Fruit fly (Drosophila melanogaster) whole organism, adult: ENCODE results near the gene Sas-4.

Source experiments
- CG11617 ChIP-seq: fragments of 200-800 bp; sonication (Bioruptor generic); optimal IDR thresholded peaks from 2 replicates; lab custom pipeline; 2017; ENCODE audit warnings: mild to moderate bottlenecking, missing biosample characterization, missing genetic modification reagents, missing genetic modification characterization
- CG12768 ChIP-seq: fragments of 200-800 bp; sonication (Bioruptor generic); optimal IDR thresholded peaks from 2 replicates; lab custom pipeline; 2017; ENCODE audit warnings: missing biosample characterization, missing genetic modification characterization, mild to moderate bottlenecking, moderate library complexity, missing genetic modification reagents
- CG14711 ChIP-seq: fragments of 200-800 bp; sonication (Bioruptor generic); optimal IDR thresholded peaks from 2 replicates; lab custom pipeline; 2018; ENCODE audit warnings: missing biosample characterization, mild to moderate bottlenecking, missing genetic modification characterization, moderate library complexity
- CG1620 ChIP-seq: fragments of 200-800 bp; sonication (Bioruptor generic); optimal IDR thresholded peaks from 2 replicates; lab custom pipeline; 2016; ENCODE audit warnings: missing biosample characterization, missing genetic modification characterization
- CG33017 ChIP-seq: fragments of 200-800 bp; sonication (Bioruptor generic); optimal IDR thresholded peaks from 2 replicates; lab custom pipeline; 2018; ENCODE audit warnings: missing biosample characterization, mild to moderate bottlenecking, missing genetic modification characterization, moderate library complexity
- CG5204 ChIP-seq: fragments of 200-800 bp; sonication (Bioruptor generic); optimal IDR thresholded peaks from 2 replicates; lab custom pipeline; 2016; ENCODE audit warnings: missing biosample characterization, missing genetic modification characterization
- CG7045 ChIP-seq: fragments of 200-800 bp; sonication (Bioruptor generic); optimal IDR thresholded peaks from 2 replicates; lab custom pipeline; 2017; ENCODE audit warnings: missing biosample characterization, mild to moderate bottlenecking, missing genetic modification characterization
- CG7101 ChIP-seq: fragments of 200-800 bp; sonication (Bioruptor generic); optimal IDR thresholded peaks from 2 replicates; lab custom pipeline; 2018; ENCODE audit warnings: missing biosample characterization, mild to moderate bottlenecking, missing genetic modification characterization, moderate library complexity
- Clk ChIP-seq: fragments of 200-800 bp; sonication (Bioruptor generic); optimal IDR thresholded peaks from 2 replicates; lab custom pipeline; 2017; ENCODE audit warnings: missing biosample characterization, missing genetic modification characterization
- Crg-1 ChIP-seq: fragments of 200-800 bp; sonication (Bioruptor generic); optimal IDR thresholded peaks from 2 replicates; lab custom pipeline; 2016; ENCODE audit warnings: missing biosample characterization, missing genetic modification characterization
- Hr96 ChIP-seq: fragments of 200-800 bp; sonication (Bioruptor generic); optimal IDR thresholded peaks from 2 replicates; lab custom pipeline; 2016; ENCODE audit warnings: missing biosample characterization, missing genetic modification characterization
- Mnt ChIP-seq: fragments of 200-800 bp; sonication (Bioruptor generic); optimal IDR thresholded peaks from 2 replicates; lab custom pipeline; 2016; ENCODE audit warnings: missing biosample characterization, mild to moderate bottlenecking, missing genetic modification characterization
- bab1 ChIP-seq: fragments of 200-800 bp; sonication (Bioruptor generic); optimal IDR thresholded peaks from 3 replicates; lab custom pipeline; 2019; ENCODE audit warnings: missing biosample characterization, mild to moderate bottlenecking, missing genetic modification characterization, moderate library complexity
- cic ChIP-seq: fragments of 200-800 bp; sonication (Bioruptor generic); optimal IDR thresholded peaks from 2 replicates; lab custom pipeline; 2017; ENCODE audit warnings: missing biosample characterization, mild to moderate bottlenecking, missing genetic modification characterization, moderate library complexity
- cnc ChIP-seq, 2 experiments: fragments of >200 bp; optimal IDR thresholded peaks; 2 replicates each; lab custom pipeline; 2017
- kay ChIP-seq: fragments of 200-800 bp; sonication (Bioruptor generic); peaks from one replicate; lab custom pipeline; 2016; ENCODE audit warnings: missing biosample characterization, missing genetic modification characterization, borderline replicate concordance
- ovo ChIP-seq: fragments of 200-800 bp; sonication (Bioruptor generic); optimal IDR thresholded peaks from 2 replicates; lab custom pipeline; 2016; ENCODE audit warnings: missing biosample characterization, missing genetic modification characterization
- pad ChIP-seq: fragments of 200-800 bp; sonication (Bioruptor generic); optimal IDR thresholded peaks from 3 replicates; lab custom pipeline; 2017; ENCODE audit warnings: missing biosample characterization, missing genetic modification characterization, mild to moderate bottlenecking, moderate library complexity, missing genetic modification reagents
- tj ChIP-seq: fragments of 200-800 bp; sonication (Bioruptor generic); optimal IDR thresholded peaks from 3 replicates; lab custom pipeline; 2017; ENCODE audit warnings: missing biosample characterization, mild to moderate bottlenecking, missing genetic modification characterization, moderate library complexity
- toe ChIP-seq: fragments of 200-800 bp; sonication (Bioruptor generic); optimal IDR thresholded peaks from 2 replicates; lab custom pipeline; 2016; ENCODE audit warnings: missing biosample characterization, missing genetic modification characterization

Gene Sas-4

DNA sequence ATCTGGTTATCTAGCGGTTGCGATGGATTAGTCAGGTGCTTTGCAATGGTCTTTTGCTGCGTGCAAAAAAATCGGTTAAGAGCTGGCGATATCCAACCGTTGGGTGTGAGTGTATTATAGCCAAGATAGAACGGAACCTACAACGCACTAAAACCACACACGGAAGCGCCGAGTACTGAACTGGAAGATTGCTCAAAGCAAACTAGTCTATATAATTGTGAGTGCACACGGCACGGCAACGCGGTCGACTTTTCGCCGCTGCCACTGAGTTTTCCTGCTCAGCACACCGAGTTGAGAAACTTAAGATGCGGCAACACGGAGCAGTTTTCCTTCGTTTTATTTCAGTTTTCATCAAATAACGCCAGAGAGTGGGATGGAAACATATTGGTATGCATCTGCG is 34.7 kb upstream of the Sas-4 start:
- TF ChIP-seq CG7045: no peak
- no peak for TF ChIP-seq cic (GFP tag; lab: Kevin White, UChicago)
- TF ChIP-seq kay (GFP tag; lab: Kevin White, UChicago): no peak

DNA sequence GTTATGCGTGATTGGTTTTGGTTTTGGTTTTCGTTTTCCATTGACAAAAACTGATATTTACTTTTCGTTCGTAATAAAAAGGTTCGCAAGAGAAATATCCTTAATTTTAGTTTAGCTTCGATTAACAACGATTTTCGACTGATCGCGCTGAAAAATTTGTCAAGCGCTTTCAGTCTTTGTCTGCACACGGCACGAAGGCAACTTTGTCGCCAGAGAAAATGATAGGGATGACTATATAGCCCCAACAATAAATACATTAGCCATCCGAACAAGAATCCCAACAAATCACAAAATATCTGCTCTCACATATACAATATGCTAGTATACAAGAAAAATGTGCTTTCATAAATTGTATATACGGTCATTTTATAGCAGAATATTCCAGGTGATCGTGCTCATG is 33.6 kb upstream of the Sas-4 start, which contains the start of gene Mlp84B:
Gene Mlp84B (minus strand): TSS at position 143 of the 400 bp plus-strand sequence.
- TF ChIP-seq CG1620 (GFP tag; lab: Kevin White, UChicago) (no peak), CG7045 (no peak), CG11617 (GFP tag; lab: Kevin White, UChicago) (no peak), tj (GFP tag; lab: Kevin White, UChicago) (no peak), Crg-1 (GFP tag; lab: Kevin White, UChicago) (no peak), toe (GFP tag; lab: Kevin White, UChicago) (no peak), CG33017 (tag; lab: Kevin White, UChicago) (no peak), bab1 (GFP tag; lab: Kevin White, UChicago) (no peak), Mnt (GFP tag; lab: Kevin White, UChicago) (no peak), CG5204 (no peak), cic (GFP tag; lab: Kevin White, UChicago) (no peak), cnc (optimal IDR thresholded peaks at IDR 0.05; lab: Kevin White, UChicago) (no peak)

DNA sequence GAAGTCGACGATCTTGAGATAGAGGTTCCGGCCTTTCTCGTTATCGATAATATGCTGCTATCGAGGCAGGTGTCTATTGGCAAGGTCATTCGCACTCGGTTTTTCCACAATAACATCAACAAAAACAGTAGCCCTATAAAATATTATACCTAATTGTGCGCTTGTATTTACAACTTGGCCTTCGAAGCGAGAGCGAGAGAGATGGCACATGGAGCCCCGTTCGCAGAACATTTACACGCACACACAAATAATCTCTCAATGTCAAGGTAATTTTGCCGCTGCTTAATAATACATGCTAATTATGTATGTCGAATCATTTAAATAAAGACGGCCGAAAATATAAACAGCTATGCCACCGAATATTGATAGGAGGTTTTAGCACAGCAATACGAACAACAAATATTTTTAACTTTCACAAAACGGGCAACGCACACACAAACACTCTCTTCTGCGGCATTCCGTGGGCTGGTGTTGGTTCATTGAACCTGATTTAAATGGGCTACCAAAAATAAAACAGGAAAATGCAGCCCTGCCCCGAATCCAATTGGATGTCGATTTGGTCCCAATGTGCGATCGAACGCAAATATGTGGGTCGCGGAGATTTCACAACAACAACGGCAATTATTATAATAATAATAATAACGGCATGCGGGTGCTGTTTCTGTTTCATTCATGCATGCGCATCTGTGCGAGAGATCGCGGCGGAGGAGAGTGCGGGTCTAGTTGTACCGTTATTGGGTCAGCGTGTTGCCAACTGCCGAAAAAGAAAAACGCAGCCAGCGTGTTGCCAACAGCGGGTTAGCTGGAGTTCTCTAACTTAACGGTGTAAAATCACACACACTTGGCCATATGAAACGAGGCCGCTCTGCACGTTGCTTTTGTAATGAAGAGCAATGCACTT is 28.7 kb upstream of the Sas-4 start:
- TF ChIP-seq pad (GFP tag; lab: Kevin White, UChicago): peak; percentile 99
- no peak for TF ChIP-seq CG1620 (GFP tag; lab: Kevin White, UChicago)
- TF ChIP-seq CG12768: no peak
- no peak for TF ChIP-seq CG7101 (tag; lab: Kevin White, UChicago)
- peak; percentile 4 for TF ChIP-seq tj (GFP tag; lab: Kevin White, UChicago)
- TF ChIP-seq Clk: no peak
- peak; percentile 96 for TF ChIP-seq ovo (GFP tag; lab: Kevin White, UChicago)
- TF ChIP-seq bab1 (GFP tag; lab: Kevin White, UChicago): no peak
- no peak for TF ChIP-seq cnc (optimal IDR thresholded peaks at IDR 0.05; lab: Kevin White, UChicago)

DNA sequence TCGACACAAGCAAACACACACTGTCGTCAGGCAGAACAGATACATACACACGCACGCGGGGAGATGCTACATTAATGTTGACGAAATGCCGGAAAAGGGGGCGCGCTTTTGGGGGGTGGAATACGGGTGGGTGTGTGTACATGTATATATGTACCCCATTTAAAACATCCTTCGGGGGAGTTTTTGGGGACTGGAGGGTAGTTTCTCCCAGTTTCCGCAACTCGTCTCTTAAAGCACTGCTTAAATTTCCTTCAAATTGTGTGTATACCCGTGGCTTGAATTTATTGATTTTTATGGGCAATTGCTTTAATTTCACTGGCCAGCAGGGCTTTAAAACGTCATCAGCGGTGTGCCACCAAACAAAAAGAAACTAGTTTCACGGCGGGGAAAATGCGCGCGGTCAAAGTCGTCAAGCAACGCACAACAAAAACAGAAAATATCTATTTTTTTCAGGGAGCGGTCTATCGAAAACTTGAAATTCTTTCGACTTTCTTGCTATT is 28.0 kb upstream of the Sas-4 start:
- no peak for TF ChIP-seq CG11617 (GFP tag; lab: Kevin White, UChicago)
- no peak for TF ChIP-seq CG7045
- TF ChIP-seq cic (GFP tag; lab: Kevin White, UChicago): no peak
- peak; percentile 37 for TF ChIP-seq pad (GFP tag; lab: Kevin White, UChicago)
- no peak for TF ChIP-seq Crg-1 (GFP tag; lab: Kevin White, UChicago)
- no peak for TF ChIP-seq Hr96 (GFP tag; lab: Kevin White, UChicago)

DNA sequence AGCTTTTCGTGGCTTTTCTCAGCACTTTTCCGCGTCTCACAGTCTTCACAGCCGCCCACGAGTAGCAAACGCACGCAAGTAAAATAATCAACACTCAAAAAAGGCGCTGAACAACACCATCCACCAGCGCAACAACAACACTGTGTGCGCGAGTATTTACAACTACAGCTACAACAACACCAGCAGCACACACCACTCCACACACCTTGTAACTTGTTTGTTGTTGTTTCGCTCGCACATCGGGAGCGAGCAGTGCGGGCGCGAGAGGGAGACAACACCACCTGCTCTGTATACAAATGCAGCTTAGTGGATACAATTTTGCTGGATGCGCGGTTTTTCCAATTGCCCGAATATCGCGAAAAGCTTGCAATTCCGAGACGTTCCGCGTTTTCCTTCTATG is 27.5 kb upstream of the Sas-4 start:
- TF ChIP-seq CG12768 (no peak), CG14711 (tag; lab: Kevin White, UChicago) (no peak), cnc (optimal IDR thresholded peaks at IDR 0.05; lab: Kevin White, UChicago) (no peak), bab1 (GFP tag; lab: Kevin White, UChicago) (no peak), pad (GFP tag; lab: Kevin White, UChicago) (no peak), CG7045 (no peak), Mnt (GFP tag; lab: Kevin White, UChicago) (peak; percentile 72), cic (GFP tag; lab: Kevin White, UChicago) (peak; percentile 87), CG7101 (tag; lab: Kevin White, UChicago) (no peak), CG1620 (GFP tag; lab: Kevin White, UChicago) (no peak), CG11617 (GFP tag; lab: Kevin White, UChicago) (no peak), tj (GFP tag; lab: Kevin White, UChicago) (peak; percentile 88), CG33017 (tag; lab: Kevin White, UChicago) (no peak), Hr96 (GFP tag; lab: Kevin White, UChicago) (no peak)

DNA sequence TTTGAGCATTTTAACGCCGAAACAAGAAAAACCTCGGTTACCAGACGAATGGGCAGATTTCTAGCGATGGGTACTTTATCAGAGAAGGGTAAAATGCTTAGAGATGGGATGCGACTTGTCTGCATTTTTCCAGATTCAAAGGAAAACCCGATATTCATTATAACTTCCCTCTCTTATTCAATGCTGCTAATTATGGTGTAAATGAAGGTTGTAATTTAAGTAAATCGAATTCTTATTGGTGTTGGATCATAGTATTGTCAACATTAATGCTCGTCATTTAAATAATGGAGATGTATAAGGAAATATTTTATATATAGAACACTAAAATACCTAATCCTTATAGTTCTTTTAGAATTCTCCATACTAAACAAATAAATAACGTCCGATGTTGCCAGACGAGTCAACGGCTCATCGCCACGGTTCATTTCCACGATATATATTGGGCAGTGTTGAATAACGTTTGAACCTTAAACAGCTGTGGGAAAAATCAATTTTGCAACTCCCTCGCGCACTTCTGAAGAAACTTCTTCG is 27.0 kb upstream of the Sas-4 start, which contains the start of the genes Alh and CG10098:
Gene Alh (minus strand): TSS at position 77 of the 531 bp plus-strand sequence.
Gene CG10098 (plus strand): TSS at position 440 of the 531 bp plus-strand sequence.
- TF ChIP-seq CG33017 (tag; lab: Kevin White, UChicago): peak; percentile 36
- peak; percentile 68 for TF ChIP-seq Mnt (GFP tag; lab: Kevin White, UChicago)
- TF ChIP-seq CG11617 (GFP tag; lab: Kevin White, UChicago): peak; percentile 90
- TF ChIP-seq cnc (optimal IDR thresholded peaks at IDR 0.05; lab: Kevin White, UChicago): no peak
- TF ChIP-seq bab1 (GFP tag; lab: Kevin White, UChicago): peak; percentile 22
- peak; percentile 82 for TF ChIP-seq CG7101 (tag; lab: Kevin White, UChicago)
- no peak for TF ChIP-seq cic (GFP tag; lab: Kevin White, UChicago)
- peak; percentile 93 for TF ChIP-seq CG5204
- TF ChIP-seq Hr96 (GFP tag; lab: Kevin White, UChicago): peak; percentile 89
- peak; percentile 80 for TF ChIP-seq CG12768
- peak; percentile 69 for TF ChIP-seq tj (GFP tag; lab: Kevin White, UChicago)
- TF ChIP-seq toe (GFP tag; lab: Kevin White, UChicago): peak; percentile 97
- peak; percentile 71 for TF ChIP-seq pad (GFP tag; lab: Kevin White, UChicago)
- TF ChIP-seq Crg-1 (GFP tag; lab: Kevin White, UChicago): peak; percentile 83
- peak; percentile 96 for TF ChIP-seq kay (GFP tag; lab: Kevin White, UChicago)
- TF ChIP-seq Clk: peak; percentile 86
- peak; percentile 53 for TF ChIP-seq CG14711 (tag; lab: Kevin White, UChicago)
- TF ChIP-seq ovo (GFP tag; lab: Kevin White, UChicago): peak; percentile 88
- peak; percentile 94 for TF ChIP-seq CG1620 (GFP tag; lab: Kevin White, UChicago)
- TF ChIP-seq CG7045: peak; percentile 81
